Fruit fly (Drosophila melanogaster) Kc167 (cell line): ENCODE results near the gene CG32137.

ENCODE experiments used
- insv ChIP-seq: fragments of >200 bp; optimal IDR thresholded peaks from 3 replicates; lab custom pipeline; 2018; ENCODE audit warnings: missing external identifiers
- ttk ChIP-seq: sonication (Bioruptor generic); optimal IDR thresholded peaks from 2 replicates; lab custom pipeline; 2017; ENCODE audit warnings: missing external identifiers

DNA sequence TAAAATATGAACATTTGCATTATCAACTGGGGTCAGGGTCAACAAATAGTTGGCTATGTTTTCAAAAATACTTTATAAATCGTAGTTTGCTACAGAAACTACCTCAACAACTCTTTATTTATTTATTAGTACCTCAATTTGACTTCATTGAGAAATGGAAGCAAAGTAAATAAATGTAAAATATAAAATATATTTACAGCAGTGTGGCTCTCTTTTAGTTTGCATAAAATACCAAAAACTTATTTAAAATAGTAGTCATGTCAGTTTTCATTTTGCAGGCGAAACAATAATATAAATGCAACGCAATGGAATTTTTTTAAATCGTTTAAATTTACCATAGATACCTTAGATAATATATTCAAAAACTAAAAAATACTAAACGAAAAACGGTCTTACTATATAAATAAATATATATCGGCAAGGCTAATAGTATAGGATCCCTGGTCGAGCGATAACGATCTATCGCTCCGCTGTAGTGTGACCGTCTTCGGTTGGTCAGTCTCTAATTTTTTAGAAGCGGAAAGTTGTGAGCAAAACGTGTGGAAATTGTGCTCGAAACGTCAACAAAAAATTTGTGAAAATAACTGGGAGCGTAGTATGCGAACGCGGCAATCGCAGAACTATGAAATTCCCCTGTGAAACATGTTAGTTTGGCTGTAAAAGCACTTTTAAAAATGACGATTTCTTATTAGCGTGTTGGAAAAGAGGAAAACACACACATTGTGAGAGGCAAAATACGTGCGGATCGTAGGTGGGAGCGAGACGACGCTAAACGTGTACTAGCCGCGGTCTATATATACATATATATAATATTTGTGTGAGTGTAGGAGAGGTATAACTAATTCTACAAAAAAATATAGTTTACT lies 62.8 kb downstream of the CG32137 start, which contains the start of the genes Nprl3 and upSET:
- TF ChIP-seq ttk, result no peak
- TF ChIP-seq insv (lab: Kevin White, UChicago), result no peak
